Worm (Caenorhabditis elegans) whole organism, young adult: ENCODE data around the gene aexr-3.

Experiments used
- D2030.7 ChIP-seq: fragments of 200-800 bp; sonication (Bioruptor generic); IDR thresholded peaks from 2 replicates; pipeline ENCODE4 v1.3.6; 2022; ENCODE audit warnings: missing genetic modification reagents, missing genetic modification characterization, missing compliant biosample characterization
- F37B4.10 ChIP-seq: fragments of 200-800 bp; sonication (Bioruptor generic); IDR thresholded peaks from 2 replicates; pipeline ENCODE4 v1.3.6; 2022; ENCODE audit warnings: missing genetic modification characterization, missing compliant biosample characterization
- F49E8.2 ChIP-seq: sonication (generic microtip); optimal IDR thresholded peaks from 3 replicates; lab custom pipeline; 2017; ENCODE audit warnings: missing genetic modification characterization, mild to moderate bottlenecking, missing compliant biosample characterization, antibody characterized with exemption, moderate library complexity; ENCODE audit not compliant: insufficient read depth
- F57A8.1 ChIP-seq: fragments of 200-800 bp; sonication (Bioruptor generic); optimal IDR thresholded peaks from 2 replicates; lab custom pipeline; 2018; ENCODE audit warnings: mild to moderate bottlenecking, missing genetic modification characterization, moderate library complexity, missing compliant biosample characterization
- T07F8.4 ChIP-seq: sonication (generic microtip); optimal IDR thresholded peaks from 2 replicates; lab custom pipeline; 2016; ENCODE audit warnings: mild to moderate bottlenecking, missing genetic modification characterization, moderate library complexity, missing compliant biosample characterization
- Y53F4B.3 ChIP-seq: fragments of 200-800 bp; sonication (Bioruptor generic); IDR thresholded peaks from 2 replicates; pipeline ENCODE4 v1.3.6; 2022; ENCODE audit warnings: missing genetic modification reagents, missing genetic modification characterization, missing compliant biosample characterization
- ZK185.1 ChIP-seq: sonication (generic microtip); optimal IDR thresholded peaks from 2 replicates; lab custom pipeline; 2016; ENCODE audit warnings: mild to moderate bottlenecking, missing genetic modification characterization, missing compliant biosample characterization; ENCODE audit not compliant: poor library complexity, severe bottlenecking
- aptf-2 ChIP-seq: fragments of 200-800 bp; sonication (Bioruptor generic); conservative IDR thresholded peaks from 2 replicates; pipeline ENCODE4 v1.3.6; 2022; ENCODE audit warnings: missing genetic modification reagents, missing genetic modification characterization, missing compliant biosample characterization
- athp-1 ChIP-seq: sonication (generic microtip); optimal IDR thresholded peaks from 2 replicates; lab custom pipeline; 2017; ENCODE audit warnings: mild to moderate bottlenecking, missing genetic modification characterization, missing compliant biosample characterization
- cebp-1 ChIP-seq, 2 experiments: fragments of 200-800 bp in 1 of 2; sonication (Bioruptor generic) in 1 of 2; sonication (generic microtip) in 1 of 2; IDR thresholded peaks in 1 of 2; optimal IDR thresholded peaks in 1 of 2; 2 replicates each; pipeline versions ENCODE4 v1.3.6 to Lab custom; 2017 to 2022; ENCODE audit warnings: missing compliant biosample characterization in 2 of 2, missing genetic modification characterization in 2 of 2, mild to moderate bottlenecking in 1 of 2, missing genetic modification reagents in 1 of 2, moderate library complexity in 1 of 2
- ceh-79 ChIP-seq: sonication (generic microtip); optimal IDR thresholded peaks from 2 replicates; lab custom pipeline; 2017; ENCODE audit warnings: mild to moderate bottlenecking, missing genetic modification characterization, missing compliant biosample characterization
- ceh-91 ChIP-seq: fragments of 200-800 bp; sonication (Bioruptor generic); IDR thresholded peaks from 2 replicates; pipeline ENCODE4 v1.3.6; 2022; ENCODE audit warnings: missing genetic modification reagents, missing genetic modification characterization, missing compliant biosample characterization
- dpff-1 ChIP-seq: sonication (generic microtip); optimal IDR thresholded peaks from 2 replicates; lab custom pipeline; 2017; ENCODE audit warnings: mild to moderate bottlenecking, missing genetic modification characterization, missing compliant biosample characterization
- egl-44 ChIP-seq: fragments of 200-800 bp; sonication (Bioruptor generic); IDR thresholded peaks from 2 replicates; pipeline ENCODE4 v1.3.6; 2022; ENCODE audit warnings: missing genetic modification reagents, missing genetic modification characterization, missing compliant biosample characterization
- hlh-12 ChIP-seq: sonication (generic microtip); optimal IDR thresholded peaks from 2 replicates; lab custom pipeline; 2016; ENCODE audit warnings: missing genetic modification characterization, missing compliant biosample characterization
- hmg-1.2 ChIP-seq: fragments of 200-800 bp; sonication (Bioruptor generic); IDR thresholded peaks from 2 replicates; pipeline ENCODE4 v1.3.6; 2022; ENCODE audit warnings: missing genetic modification reagents, missing genetic modification characterization, missing compliant biosample characterization
- hsf-1 ChIP-seq: fragments of 200-800 bp; sonication (Bioruptor generic); IDR thresholded peaks from 2 replicates; pipeline ENCODE4 v1.3.6; 2022; ENCODE audit warnings: missing genetic modification reagents, missing genetic modification characterization, missing compliant biosample characterization
- lin-35 ChIP-seq, 3 experiments: fragments of 150-350 bp in 2 of 3; sonication (generic microtip) in 1 of 3; optimal IDR thresholded peaks; 2 replicates each; lab custom pipeline; 2014 to 2018; ENCODE audit warnings: missing biosample characterization in 3 of 3, missing genetic modification characterization in 3 of 3, missing genetic modification reagents in 3 of 3
- lir-1 ChIP-seq: fragments of 200-800 bp; sonication (Bioruptor generic); conservative IDR thresholded peaks from 2 replicates; pipeline ENCODE4 v1.3.6; 2022; ENCODE audit warnings: missing genetic modification reagents, missing genetic modification characterization, missing compliant biosample characterization
- lsl-1 ChIP-seq: fragments of 200-800 bp; sonication (Bioruptor generic); optimal IDR thresholded peaks from 2 replicates; lab custom pipeline; 2018; ENCODE audit warnings: mild to moderate bottlenecking, missing genetic modification characterization, moderate library complexity, missing compliant biosample characterization
- lsy-27 ChIP-seq: sonication (generic microtip); optimal IDR thresholded peaks from 2 replicates; lab custom pipeline; 2017; ENCODE audit warnings: missing genetic modification characterization, mild to moderate bottlenecking, missing compliant biosample characterization, antibody characterized with exemption, missing genotype, borderline replicate concordance; ENCODE audit not compliant: insufficient read depth
- madf-10 ChIP-seq: sonication (generic microtip); optimal IDR thresholded peaks from 2 replicates; lab custom pipeline; 2016; ENCODE audit warnings: mild to moderate bottlenecking, missing genetic modification characterization, missing compliant biosample characterization
- madf-3 ChIP-seq: fragments of 200-800 bp; sonication (Bioruptor generic); IDR thresholded peaks from 2 replicates; pipeline ENCODE4 v1.3.6; 2022; ENCODE audit warnings: missing genetic modification reagents, missing genetic modification characterization, missing compliant biosample characterization
- madf-6 ChIP-seq: fragments of 200-800 bp; sonication (Bioruptor generic); IDR thresholded peaks from 2 replicates; pipeline ENCODE4 v1.3.6; 2022; ENCODE audit warnings: missing genetic modification reagents, missing genetic modification characterization, missing compliant biosample characterization
- mcd-1 ChIP-seq: fragments of 200-800 bp; sonication (Bioruptor generic); IDR thresholded peaks from 2 replicates; pipeline ENCODE4 v1.3.6; 2022; ENCODE audit warnings: missing genetic modification reagents, missing genetic modification characterization, missing compliant biosample characterization
- mel-28 ChIP-seq: sonication (generic microtip); optimal IDR thresholded peaks from 2 replicates; lab custom pipeline; 2016; ENCODE audit warnings: borderline replicate concordance, mild to moderate bottlenecking, missing genetic modification characterization, missing compliant biosample characterization
- nfyb-1 ChIP-seq: fragments of 200-800 bp; sonication (Bioruptor generic); IDR thresholded peaks from 2 replicates; pipeline ENCODE4 v1.3.6; 2022; ENCODE audit warnings: missing genetic modification reagents, missing genetic modification characterization, missing compliant biosample characterization
- nhr-120 ChIP-seq: fragments of 200-800 bp; sonication (Bioruptor generic); IDR thresholded peaks from 2 replicates; pipeline ENCODE4 v1.3.6; 2022; ENCODE audit warnings: missing genetic modification characterization, missing compliant biosample characterization
- snpc-1.3 ChIP-seq: sonication (generic microtip); optimal IDR thresholded peaks from 2 replicates; lab custom pipeline; 2017; ENCODE audit warnings: missing genetic modification characterization, mild to moderate bottlenecking, missing compliant biosample characterization, antibody characterized with exemption, moderate library complexity, missing genotype, missing genetic modification reagents; ENCODE audit not compliant: insufficient read depth
- snpc-4 ChIP-seq, 5 experiments: fragments of 150-350 bp in 1 of 5; sonication (generic microtip) in 4 of 5; optimal IDR thresholded peaks; 2 replicates each; lab custom pipeline; 2014 to 2018; ENCODE audit warnings: missing genetic modification characterization in 5 of 5, missing biosample characterization in 3 of 5, antibody characterized with exemption in 2 of 5, mild to moderate bottlenecking in 2 of 5, missing compliant biosample characterization in 2 of 5, missing genotype in 2 of 5, moderate library complexity in 2 of 5, missing genetic modification reagents in 1 of 5
- tbp1 ChIP-seq: fragments of 200-800 bp; sonication (Bioruptor generic); optimal IDR thresholded peaks from 2 replicates; lab custom pipeline; 2018; ENCODE audit warnings: mild to moderate bottlenecking, missing genetic modification characterization, missing compliant biosample characterization
- tlf-1 ChIP-seq: fragments of 200-800 bp; sonication (Bioruptor generic); optimal IDR thresholded peaks from 2 replicates; lab custom pipeline; 2018; ENCODE audit warnings: mild to moderate bottlenecking, missing genetic modification characterization, missing compliant biosample characterization
- ztf-25 ChIP-seq: fragments of 200-800 bp; sonication (Bioruptor generic); IDR thresholded peaks from 2 replicates; pipeline ENCODE4 v1.3.6; 2022; ENCODE audit warnings: missing genetic modification reagents, missing genetic modification characterization, missing compliant biosample characterization

aexr-3 gene

DNA sequence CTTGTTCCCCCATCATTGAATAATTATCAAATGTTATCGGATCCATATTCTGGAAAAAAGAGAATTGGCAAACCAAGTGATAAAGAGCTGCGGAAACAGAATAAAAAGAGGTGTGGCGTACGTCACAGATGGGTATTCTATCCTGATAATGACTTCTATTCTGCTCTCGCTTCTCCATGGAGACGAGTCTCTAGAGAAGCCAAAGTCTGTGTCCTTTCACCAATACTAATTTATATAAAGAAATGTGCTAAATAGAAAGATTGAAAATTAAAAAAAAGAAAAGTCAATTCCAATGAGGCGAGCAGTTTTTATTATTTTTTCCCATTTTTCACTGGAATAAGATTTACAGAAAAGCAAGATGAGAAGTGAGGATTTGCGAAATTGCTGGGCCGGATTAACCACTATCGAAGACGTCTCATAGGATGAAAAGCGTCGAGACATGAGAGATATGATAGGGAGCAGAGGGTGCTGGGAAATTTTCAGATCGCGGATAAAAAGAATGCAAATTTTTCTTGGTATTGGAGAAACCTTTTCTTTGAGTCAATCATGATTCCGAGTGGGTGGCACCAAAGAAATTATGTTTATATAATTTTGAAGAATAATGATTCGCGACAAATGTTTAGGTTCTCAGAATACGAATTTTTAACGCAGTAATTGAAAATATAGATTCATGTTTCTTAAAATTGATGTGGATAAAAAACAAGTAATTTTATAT is at the start of gene aexr-3:
TSS of gene aexr-3 (minus strand) at position 51 of the 715 bp plus-strand sequence.
- TF ChIP-seq egl-44 (no peak), lin-35 (GFP tag; optimal IDR thresholded peaks at IDR 0.05; lab: Kevin White, UChicago) (no peak)

- TF ChIP-seq athp-1 (tag; lab: Kevin White, UChicago) (no peak), mcd-1 (GFP tag; lab: Robert Waterston, UW) (no peak), lir-1 (GFP tag; lab: Robert Waterston, UW) (no peak), F57A8.1 (GFP tag; lab: Kevin White, UChicago) (no peak), ceh-79 (no peak)
Measured at ce11 chrX:9010418-9010817, 49.4 kb upstream of the aexr-3 start, which contains the start of gene C24A3.9. TSS of gene C24A3.9 (minus strand) at chrX:9010518.

DNA sequence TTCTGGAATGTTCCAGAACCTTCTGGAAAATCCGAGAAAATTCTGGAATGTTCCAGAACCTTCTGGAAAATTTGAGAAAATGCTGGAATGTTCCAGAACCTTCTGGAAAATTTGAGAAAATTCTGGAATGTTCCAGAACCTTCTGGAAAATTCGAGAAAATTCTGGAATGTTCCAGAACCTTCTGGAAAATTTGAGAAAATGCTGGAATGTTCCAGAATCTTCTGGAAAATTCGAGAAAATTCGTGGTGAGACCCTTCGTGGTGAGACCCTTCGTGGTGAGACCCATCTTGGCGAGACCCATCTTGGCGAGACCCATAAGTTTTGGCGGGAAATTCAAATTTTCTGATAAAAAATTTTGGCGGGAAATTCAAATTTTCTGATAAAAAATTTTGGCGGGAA is 47.0 kb upstream of the aexr-3 start:
- TF ChIP-seq hsf-1 (GFP tag; lab: Robert Waterston, UW): peak; percentile 91

- TF ChIP-seq ZK185.1 (tag; lab: Kevin White, UChicago): no peak
- no peak for TF ChIP-seq snpc-1.3
- no peak for TF ChIP-seq lin-35 (GFP tag; optimal IDR thresholded peaks at IDR 0.05; lab: Kevin White, UChicago)
- TF ChIP-seq F49E8.2 (tag; lab: Kevin White, UChicago): no peak
- no peak for TF ChIP-seq madf-3 (GFP tag; lab: Robert Waterston, UW)
- no peak for TF ChIP-seq mel-28 (tag; lab: Kevin White, UChicago)
- no peak for TF ChIP-seq mcd-1 (GFP tag; lab: Robert Waterston, UW)
- TF ChIP-seq tbp1 (GFP tag; lab: Kevin White, UChicago): no peak
Measured at ce11 chrX:8998809-8999208, 37.8 kb upstream of the aexr-3 start, which contains the start of gene C24A3.1. TSS of gene C24A3.1 (plus strand) at chrX:8999071.

DNA sequence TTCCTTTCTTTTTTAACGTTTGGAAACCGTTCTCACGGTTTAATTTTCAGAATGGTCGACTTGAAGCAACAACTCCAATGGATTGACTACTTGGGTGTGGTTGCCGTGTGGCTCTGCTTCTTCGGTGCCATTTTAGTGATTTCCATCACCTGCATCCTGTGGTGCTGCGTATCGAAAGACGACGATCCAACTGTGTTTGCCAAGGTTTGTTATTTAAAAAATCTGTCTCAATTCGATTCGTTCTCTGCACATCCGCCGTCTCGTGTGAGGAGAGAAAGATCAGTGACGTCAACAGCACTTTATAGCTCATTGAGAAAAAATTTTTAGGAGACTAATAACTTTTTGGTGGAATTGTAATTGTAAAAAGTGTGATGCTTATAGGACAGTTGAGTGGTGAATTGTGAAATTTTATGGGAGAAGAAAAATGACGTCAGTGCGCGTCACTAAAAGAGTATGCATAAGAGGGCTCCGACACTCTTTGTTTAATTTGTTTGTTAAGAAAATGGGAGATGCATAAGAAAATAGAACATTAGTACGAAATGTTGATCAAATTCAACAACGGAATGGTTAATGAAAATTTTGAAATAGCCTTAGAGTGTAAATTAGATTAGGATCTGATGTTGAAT is 36.6 kb upstream of the aexr-3 start, which contains the start of gene C24A3.2:
TSS of gene C24A3.2 (plus strand) at position 51 of the 626 bp plus-strand sequence.
- TF ChIP-seq lsl-1 (GFP tag; lab: Kevin White, UChicago) (no peak), madf-6 (GFP tag; lab: Robert Waterston, UW) (no peak), nhr-120 (GFP tag; lab: Robert Waterston, UW) (no peak), D2030.7 (GFP tag; lab: Robert Waterston, UW) (no peak), cebp-1 (GFP tag; IDR thresholded peaks at IDR 0.05; lab: Robert Waterston, UW) (no peak), cebp-1 (tag; optimal IDR thresholded peaks at IDR 0.05; lab: Kevin White, UChicago) (peak; percentile 61)

ce11 chrX:8996496-8997116 is 35.6 kb upstream of the aexr-3 start:
- TF ChIP-seq aptf-2 (GFP tag; lab: Robert Waterston, UW) (no peak), hlh-12 (no peak)

DNA sequence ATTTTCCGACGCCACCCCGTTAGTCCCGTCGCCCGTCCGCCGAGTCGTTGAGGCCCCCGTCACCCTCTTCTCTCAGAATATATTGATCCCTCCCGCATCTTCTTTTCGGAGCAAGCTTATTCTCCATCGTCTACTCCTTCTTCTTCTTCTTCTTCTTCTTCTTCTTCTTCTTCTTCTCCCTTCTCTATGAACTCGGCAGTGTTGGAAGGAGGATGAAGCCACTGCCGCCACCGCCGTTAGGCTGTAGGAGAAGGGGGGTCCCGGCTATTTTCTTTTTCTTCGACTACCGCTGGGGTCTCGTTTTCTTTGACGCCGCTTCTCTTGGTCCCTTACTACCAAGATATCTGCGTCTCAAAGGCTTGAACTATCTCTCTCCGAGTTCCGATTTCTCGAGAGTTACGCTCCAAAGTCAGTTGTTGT is 34.6 kb upstream of the aexr-3 start:
- TF ChIP-seq T07F8.4 (no peak), lsy-27 (tag; lab: Kevin White, UChicago) (no peak), ztf-25 (GFP tag; lab: Robert Waterston, UW) (no peak), nfyb-1 (no peak), madf-10 (tag; lab: Kevin White, UChicago) (no peak), snpc-4 (GFP tag; optimal IDR thresholded peaks at IDR 0.05; lab: Kevin White, UChicago) (no peak), snpc-4 (tag; optimal IDR thresholded peaks at IDR 0.05; lab: Kevin White, UChicago) (no peak), tlf-1 (no peak), F37B4.10 (no peak), dpff-1 (tag; lab: Kevin White, UChicago) (no peak), hmg-1.2 (no peak; the same call in 1 of the 2 replicates), Y53F4B.3 (GFP tag; lab: Robert Waterston, UW) (no peak), ceh-91 (GFP tag; lab: Robert Waterston, UW) (no peak)
